Worm (Caenorhabditis elegans) whole organism, L4 larva: ENCODE measurements around the gene str-44.
A peak's percentile ranks its signal among the peaks of the same experiment; 100 is the strongest.

Source experiments
- F26F4.8 ChIP-seq: fragments of 200-800 bp; sonication (Bioruptor generic); conservative IDR thresholded peaks from 2 replicates; pipeline ENCODE4 v1.3.6; 2022; ENCODE audit warnings: missing genetic modification characterization, missing compliant biosample characterization
- F44E2.7 ChIP-seq: fragments of 200-800 bp; sonication (Bioruptor generic); IDR thresholded peaks from 2 replicates; pipeline ENCODE4 v2.1.2; 2022; ENCODE audit warnings: missing genetic modification characterization, missing compliant biosample characterization
- F49E8.2 ChIP-seq: sonication (generic microtip); optimal IDR thresholded peaks from 2 replicates; lab custom pipeline; 2016; ENCODE audit warnings: missing compliant biosample characterization, mild to moderate bottlenecking, missing genetic modification characterization, borderline replicate concordance
- R02D3.7 ChIP-seq: fragments of 150-350 bp; sonication (generic microtip); optimal IDR thresholded peaks from 3 replicates; lab custom pipeline; 2014; ENCODE audit warnings: missing biosample characterization, missing genetic modification characterization
- Y105C5A.15 ChIP-seq: fragments of 200-800 bp; sonication (Bioruptor generic); IDR thresholded peaks from 2 replicates; pipeline ENCODE4 v1.3.6; 2022; ENCODE audit warnings: missing genetic modification characterization, missing compliant biosample characterization
- Y48G9A.11 ChIP-seq: fragments of 200-800 bp; sonication (Bioruptor generic); IDR thresholded peaks from 2 replicates; pipeline ENCODE4 v1.3.6; 2022; ENCODE audit warnings: missing genetic modification reagents, missing genetic modification characterization, missing compliant biosample characterization
- ZK337.2 ChIP-seq: fragments of 200-800 bp; sonication (Bioruptor generic); IDR thresholded peaks from 2 replicates; pipeline ENCODE4 v1.3.6; 2022; ENCODE audit warnings: missing genetic modification reagents, missing genetic modification characterization, missing compliant biosample characterization
- ZK546.5 ChIP-seq, 2 experiments: sonication (generic microtip); optimal IDR thresholded peaks; 2 replicates each; lab custom pipeline; 2017; ENCODE audit warnings: missing biosample characterization in 2 of 2, missing genetic modification characterization in 2 of 2
- aly-2 ChIP-seq: sonication (generic microtip); optimal IDR thresholded peaks from 2 replicates; lab custom pipeline; 2018; ENCODE audit warnings: missing biosample characterization, missing genetic modification characterization
- ama-1 ChIP-seq: fragments of 150-350 bp; optimal IDR thresholded peaks from 2 replicates; lab custom pipeline; 2014; ENCODE audit warnings: inconsistent platforms, mixed read lengths
- arid-1 ChIP-seq: fragments of 200-800 bp; sonication (Bioruptor generic); conservative IDR thresholded peaks from 2 replicates; pipeline ENCODE4 v1.3.6; 2022; ENCODE audit warnings: missing genetic modification reagents, missing genetic modification characterization, missing compliant biosample characterization
- ceh-20 ChIP-seq: fragments of 200-800 bp; sonication (Bioruptor generic); IDR thresholded peaks from 2 replicates; pipeline ENCODE4 v1.3.6; 2022; ENCODE audit warnings: missing genetic modification reagents, missing genetic modification characterization, missing compliant biosample characterization
- ceh-44 ChIP-seq: fragments of 200-800 bp; sonication (Bioruptor generic); IDR thresholded peaks from 2 replicates; pipeline ENCODE4 v1.3.6; 2022; ENCODE audit warnings: missing genetic modification reagents, missing genetic modification characterization, missing compliant biosample characterization
- ceh-62 ChIP-seq: sonication (generic microtip); optimal IDR thresholded peaks from 2 replicates; lab custom pipeline; 2017; ENCODE audit warnings: missing biosample characterization, missing genetic modification characterization
- cey-2 ChIP-seq: sonication (generic microtip); optimal IDR thresholded peaks from 3 replicates; lab custom pipeline; 2017; ENCODE audit warnings: missing genetic modification characterization, mild to moderate bottlenecking, missing compliant biosample characterization, antibody characterized with exemption, borderline replicate concordance; ENCODE audit not compliant: insufficient read depth
- daf-12 ChIP-seq: fragments of 150-350 bp; optimal IDR thresholded peaks from 2 replicates; lab custom pipeline; 2014; ENCODE audit warnings: missing biosample characterization, missing genetic modification reagents, missing genetic modification characterization
- daf-16 ChIP-seq, 3 experiments: sonication (generic microtip); optimal IDR thresholded peaks; 2 replicates each; lab custom pipeline; 2016 to 2017; ENCODE audit warnings: missing genetic modification characterization in 3 of 3, missing genetic modification reagents in 3 of 3, mild to moderate bottlenecking in 2 of 3, missing compliant biosample characterization in 2 of 3, missing biosample characterization in 1 of 3, moderate library complexity in 1 of 3
- daf-19 ChIP-seq: fragments of 200-800 bp; sonication (Bioruptor generic); conservative IDR thresholded peaks from 2 replicates; pipeline ENCODE4 v1.3.6; 2022; ENCODE audit warnings: missing genetic modification characterization, missing compliant biosample characterization
- dmd-6 ChIP-seq: fragments of 200-800 bp; sonication (Bioruptor generic); IDR thresholded peaks from 2 replicates; pipeline ENCODE4 v1.3.6; 2022; ENCODE audit warnings: missing genetic modification reagents, missing genetic modification characterization, missing compliant biosample characterization
- dve-1 ChIP-seq: sonication (generic microtip); optimal IDR thresholded peaks from 2 replicates; lab custom pipeline; 2017; ENCODE audit warnings: antibody characterized with exemption, mild to moderate bottlenecking, missing genetic modification characterization, missing compliant biosample characterization; ENCODE audit not compliant: insufficient read depth
- egl-43 ChIP-seq: fragments of 200-800 bp; sonication (Bioruptor generic); IDR thresholded peaks from 2 replicates; pipeline ENCODE4 v1.3.6; 2022; ENCODE audit warnings: missing genetic modification reagents, missing genetic modification characterization, missing compliant biosample characterization
- gei-8 ChIP-seq: fragments of 200-800 bp; sonication (Bioruptor generic); optimal IDR thresholded peaks from 2 replicates; lab custom pipeline; 2018; ENCODE audit warnings: mild to moderate bottlenecking, missing genetic modification characterization, missing compliant biosample characterization
- hif-1 ChIP-seq, 2 experiments: sonication (generic microtip); optimal IDR thresholded peaks; 2 replicates each; lab custom pipeline; 2016 to 2017; ENCODE audit warnings: missing compliant biosample characterization in 2 of 2, missing genetic modification characterization in 2 of 2, missing genetic modification reagents in 2 of 2, missing genotype in 2 of 2, mild to moderate bottlenecking in 1 of 2
- hlh-30 ChIP-seq: sonication (generic microtip); optimal IDR thresholded peaks from 2 replicates; lab custom pipeline; 2017; ENCODE audit warnings: antibody characterized with exemption, mild to moderate bottlenecking, missing genetic modification characterization, missing compliant biosample characterization; ENCODE audit not compliant: insufficient read depth
- jun-1 ChIP-seq: fragments of 150-350 bp; optimal IDR thresholded peaks from 2 replicates; lab custom pipeline; 2014; ENCODE audit warnings: missing biosample characterization, missing genetic modification reagents, missing genetic modification characterization
- lin-13 ChIP-seq: fragments of 150-350 bp; optimal IDR thresholded peaks from 2 replicates; lab custom pipeline; 2014; ENCODE audit warnings: missing biosample characterization, missing genetic modification reagents, missing genetic modification characterization
- lin-15B ChIP-seq: fragments of 150-350 bp; sonication (generic microtip); optimal IDR thresholded peaks from 3 replicates; lab custom pipeline; 2014; ENCODE audit warnings: missing biosample characterization, missing genetic modification characterization
- mdt-29 ChIP-seq: fragments of 200-800 bp; sonication (Bioruptor generic); IDR thresholded peaks from 2 replicates; pipeline ENCODE4 v1.3.6; 2022; ENCODE audit warnings: missing genetic modification reagents, missing genetic modification characterization, missing compliant biosample characterization
- mxl-2 ChIP-seq: fragments of 200-800 bp; sonication (Bioruptor generic); conservative IDR thresholded peaks from 2 replicates; pipeline ENCODE4 v1.3.6; 2022; ENCODE audit warnings: missing genetic modification reagents, missing genetic modification characterization, missing compliant biosample characterization
- nhr-102 ChIP-seq: sonication (generic microtip); optimal IDR thresholded peaks from 2 replicates; lab custom pipeline; 2016; ENCODE audit warnings: mild to moderate bottlenecking, missing genetic modification characterization, moderate library complexity, missing compliant biosample characterization
- nhr-28 ChIP-seq: fragments of 150-350 bp; optimal IDR thresholded peaks from 2 replicates; lab custom pipeline; 2014; ENCODE audit warnings: missing biosample characterization, missing genetic modification characterization
- nhr-48 ChIP-seq: sonication (generic microtip); optimal IDR thresholded peaks from 2 replicates; lab custom pipeline; 2016; ENCODE audit warnings: mild to moderate bottlenecking, missing genetic modification characterization, missing compliant biosample characterization
- nhr-6 ChIP-seq: fragments of 150-350 bp; optimal IDR thresholded peaks from 2 replicates; lab custom pipeline; 2014; ENCODE audit warnings: missing biosample characterization, missing genetic modification characterization
- sdz-12 ChIP-seq: fragments of 200-800 bp; sonication (Bioruptor generic); optimal IDR thresholded peaks from 2 replicates; lab custom pipeline; 2018; ENCODE audit warnings: mild to moderate bottlenecking, missing genetic modification characterization, missing compliant biosample characterization
- set-16 ChIP-seq: fragments of 200-800 bp; sonication (Bioruptor generic); IDR thresholded peaks from 2 replicates; pipeline ENCODE4 v1.3.6; 2022; ENCODE audit warnings: missing genetic modification reagents, missing genetic modification characterization, missing compliant biosample characterization
- skn-1 ChIP-seq: fragments of 150-350 bp; optimal IDR thresholded peaks from 2 replicates; lab custom pipeline; 2014; ENCODE audit warnings: missing biosample characterization, missing genetic modification characterization
- spr-1 ChIP-seq: sonication (generic microtip); optimal IDR thresholded peaks from 2 replicates; lab custom pipeline; 2016; ENCODE audit warnings: mild to moderate bottlenecking, missing genetic modification characterization, missing compliant biosample characterization
- spr-3 ChIP-seq: fragments of 200-800 bp; sonication (Bioruptor generic); optimal IDR thresholded peaks from 2 replicates; lab custom pipeline; 2018; ENCODE audit warnings: mild to moderate bottlenecking, missing genetic modification characterization, missing compliant biosample characterization
- tag-97 ChIP-seq: fragments of 200-800 bp; sonication (Bioruptor generic); IDR thresholded peaks from 2 replicates; pipeline ENCODE4 v1.3.6; 2022; ENCODE audit warnings: missing genetic modification characterization, missing compliant biosample characterization
- unc-39 ChIP-seq: sonication (generic microtip); optimal IDR thresholded peaks from 2 replicates; lab custom pipeline; 2017; ENCODE audit warnings: missing biosample characterization, missing genetic modification characterization
- vab-7 ChIP-seq: fragments of 200-800 bp; sonication (Bioruptor generic); IDR thresholded peaks from 2 replicates; pipeline ENCODE4 v1.3.6; 2022; ENCODE audit warnings: missing genetic modification reagents, missing genetic modification characterization, missing compliant biosample characterization
- zfp-3 ChIP-seq: fragments of 200-800 bp; sonication (Bioruptor generic); conservative IDR thresholded peaks from 2 replicates; pipeline ENCODE4 v1.3.6; 2022; ENCODE audit warnings: missing genetic modification reagents, missing genetic modification characterization, missing compliant biosample characterization
- zip-2 ChIP-seq: fragments of 150-350 bp; optimal IDR thresholded peaks from 2 replicates; lab custom pipeline; 2014; ENCODE audit warnings: missing biosample characterization, missing genetic modification characterization

The str-44 gene

ce11 chrIV:7182818-7183217 is 5.8 kb downstream of the str-44 start (continued):
- TF ChIP-seq aly-2 (tag; lab: Kevin White, UChicago) (no peak), daf-12 (tag; lab: Kevin White, UChicago) (no peak), ceh-20 (GFP tag; lab: Robert Waterston, UW) (no peak), cey-2 (tag; lab: Kevin White, UChicago) (no peak), ceh-44 (GFP tag; lab: Robert Waterston, UW) (no peak), mdt-29 (GFP tag; lab: Robert Waterston, UW) (no peak), dve-1 (tag; lab: Kevin White, UChicago) (peak; percentile 60), arid-1 (GFP tag; lab: Robert Waterston, UW) (no peak), dmd-6 (GFP tag; lab: Robert Waterston, UW) (peak; percentile 94), F44E2.7 (no peak)

ce11 chrIV:7184597-7184996 is 7.6 kb downstream of the str-44 start, which contains the start of gene clec-179:
Gene clec-179, minus strand, starts transcription at chrIV:7184697.
- TF ChIP-seq Y105C5A.15 (GFP tag; lab: Robert Waterston, UW) (no peak), hif-1 (tag; optimal IDR thresholded peaks at IDR 0.05; lab: Kevin White, UChicago) (no peak), nhr-28 (tag; lab: Kevin White, UChicago) (no peak), cey-2 (tag; lab: Kevin White, UChicago) (no peak), nhr-48 (tag; lab: Kevin White, UChicago) (no peak), tag-97 (GFP tag; lab: Robert Waterston, UW) (no peak)

ce11 chrIV:7186756-7187155 is 9.8 kb downstream of the str-44 start, which contains the start of gene str-249:
Gene str-249, minus strand, starts transcription at chrIV:7186856.
- no peak for TF ChIP-seq sdz-12 (GFP tag; lab: Kevin White, UChicago)
- TF ChIP-seq spr-3 (GFP tag; lab: Kevin White, UChicago), result no peak
- no peak for TF ChIP-seq mxl-2 (GFP tag; lab: Robert Waterston, UW)
- TF ChIP-seq hlh-30 (tag; lab: Kevin White, UChicago), result no peak
- no peak for TF ChIP-seq egl-43 (GFP tag; lab: Robert Waterston, UW)
- no peak for TF ChIP-seq F49E8.2 (tag; lab: Kevin White, UChicago)
- TF ChIP-seq zip-2 (tag; lab: Kevin White, UChicago), result no peak
- TF ChIP-seq R02D3.7, result no peak
- TF ChIP-seq jun-1 (tag; lab: Kevin White, UChicago), result no peak
- no peak for TF ChIP-seq ceh-62
- TF ChIP-seq set-16 (GFP tag; lab: Robert Waterston, UW), result no peak
- TF ChIP-seq daf-16 (GFP tag; optimal IDR thresholded peaks at IDR 0.05; lab: Kevin White, UChicago), result no peak
- TF ChIP-seq daf-16 (tag; optimal IDR thresholded peaks at IDR 0.05; lab: Kevin White, UChicago), result no peak
- TF ChIP-seq Y48G9A.11 (GFP tag; lab: Robert Waterston, UW), result no peak
- TF ChIP-seq gei-8, result no peak
- TF ChIP-seq, all 104 proteins: peak for 0

- TF ChIP-seq sdz-12 (GFP tag; lab: Kevin White, UChicago) (no peak), zfp-3 (GFP tag; lab: Robert Waterston, UW) (no peak), F26F4.8 (GFP tag; lab: Robert Waterston, UW) (no peak), nhr-102 (tag; lab: Kevin White, UChicago) (no peak), vab-7 (GFP tag; lab: Robert Waterston, UW) (no peak), gei-8 (no peak), spr-1 (tag; lab: Kevin White, UChicago) (no peak), daf-19 (GFP tag; lab: Robert Waterston, UW) (no peak), lin-15B (tag; lab: Kevin White, UChicago) (no peak), ZK546.5 (tag; optimal IDR thresholded peaks at IDR 0.05; lab: Kevin White, UChicago) (no peak), ama-1 (lab: Kevin White, UChicago) (no peak), unc-39 (tag; lab: Kevin White, UChicago) (no peak), lin-13 (GFP tag; lab: Kevin White, UChicago) (no peak), nhr-6 (tag; lab: Kevin White, UChicago) (no peak), set-16 (GFP tag; lab: Robert Waterston, UW) (no peak), ZK337.2 (GFP tag; lab: Robert Waterston, UW) (no peak), arid-1 (GFP tag; lab: Robert Waterston, UW) (no peak), skn-1 (tag; lab: Kevin White, UChicago) (no peak)
These were observed 11.0 kb downstream of the str-44 start, which contains the start of gene C42D4.13 for ce11 chrIV:7188030-7188429. Gene C42D4.13, minus strand, starts transcription at chrIV:7188130.
